Worm (Caenorhabditis elegans) whole organism, late embryonic: ENCODE measurements around the gene dnj-10.

Experiments used
- F13H6.1 ChIP-seq: sonication (generic microtip); optimal IDR thresholded peaks from 2 replicates; lab custom pipeline; 2016; ENCODE audit warnings: missing genetic modification characterization, missing compliant biosample characterization
- K02D7.2 ChIP-seq: sonication (generic microtip); optimal IDR thresholded peaks from 2 replicates; lab custom pipeline; 2017; ENCODE audit warnings: mild to moderate bottlenecking, missing genetic modification characterization, missing compliant biosample characterization
- K09A11.1 ChIP-seq: sonication (generic microtip); optimal IDR thresholded peaks from 2 replicates; lab custom pipeline; 2017; ENCODE audit warnings: antibody characterized with exemption, mild to moderate bottlenecking, missing genetic modification characterization, missing compliant biosample characterization; ENCODE audit not compliant: insufficient read depth
- Y22D7AL.16 ChIP-seq: sonication (generic microtip); optimal IDR thresholded peaks from 2 replicates; lab custom pipeline; 2016; ENCODE audit warnings: missing genetic modification characterization, missing compliant biosample characterization
- ahr-1 ChIP-seq: sonication (generic microtip); optimal IDR thresholded peaks from 2 replicates; lab custom pipeline; 2016; ENCODE audit warnings: missing genetic modification characterization, missing compliant biosample characterization
- ama-1 ChIP-seq: fragments of 150-350 bp; optimal IDR thresholded peaks from 2 replicates; lab custom pipeline; 2014
- ceh-18 ChIP-seq: sonication (generic microtip); optimal IDR thresholded peaks from 2 replicates; lab custom pipeline; 2016; ENCODE audit warnings: missing genetic modification characterization, missing compliant biosample characterization
- ceh-19 ChIP-seq: fragments of 200-800 bp; sonication (Bioruptor generic); optimal IDR thresholded peaks from 2 replicates; lab custom pipeline; 2018; ENCODE audit warnings: mild to moderate bottlenecking, missing genetic modification characterization, missing compliant biosample characterization
- ceh-22 ChIP-seq: sonication (generic microtip); optimal IDR thresholded peaks from 2 replicates; lab custom pipeline; 2017; ENCODE audit warnings: missing biosample characterization, missing genetic modification characterization
- ceh-24 ChIP-seq: sonication (generic microtip); optimal IDR thresholded peaks from 2 replicates; lab custom pipeline; 2016; ENCODE audit warnings: mild to moderate bottlenecking, missing genetic modification characterization, missing compliant biosample characterization
- ceh-45 ChIP-seq: fragments of 200-800 bp; sonication (Bioruptor generic); IDR thresholded peaks from 2 replicates; pipeline ENCODE4 v1.3.6; 2022; ENCODE audit warnings: missing genetic modification reagents, missing genetic modification characterization, missing compliant biosample characterization
- ceh-48 ChIP-seq: sonication (generic microtip); optimal IDR thresholded peaks from 2 replicates; lab custom pipeline; 2016; ENCODE audit warnings: missing genetic modification characterization, inconsistent platforms, missing compliant biosample characterization
- ceh-6 ChIP-seq: fragments of 200-800 bp; sonication (Bioruptor generic); optimal IDR thresholded peaks from 2 replicates; lab custom pipeline; 2018; ENCODE audit warnings: mild to moderate bottlenecking, missing genetic modification characterization, missing compliant biosample characterization
- ceh-9 ChIP-seq: sonication (generic microtip); optimal IDR thresholded peaks from 2 replicates; lab custom pipeline; 2016; ENCODE audit warnings: mild to moderate bottlenecking, missing genetic modification characterization, inconsistent platforms, missing compliant biosample characterization
- che-1 ChIP-seq: sonication (generic microtip); optimal IDR thresholded peaks from 2 replicates; lab custom pipeline; 2016; ENCODE audit warnings: mild to moderate bottlenecking, missing genetic modification characterization, missing compliant biosample characterization
- elt-2 ChIP-seq: sonication (generic microtip); optimal IDR thresholded peaks from 2 replicates; lab custom pipeline; 2016; ENCODE audit warnings: missing genetic modification reagents, missing genetic modification characterization, missing compliant biosample characterization
- ets-4 ChIP-seq: sonication (generic microtip); optimal IDR thresholded peaks from 2 replicates; lab custom pipeline; 2016; ENCODE audit warnings: missing genetic modification characterization, missing compliant biosample characterization
- eyg-1 ChIP-seq: sonication (generic microtip); optimal IDR thresholded peaks from 2 replicates; lab custom pipeline; 2016; ENCODE audit warnings: missing genotype, missing genetic modification characterization, missing compliant biosample characterization
- gmeb-2 ChIP-seq: sonication (generic microtip); optimal IDR thresholded peaks from 2 replicates; lab custom pipeline; 2016; ENCODE audit warnings: missing genetic modification characterization, inconsistent platforms, missing compliant biosample characterization
- hlh-30 ChIP-seq: sonication (generic microtip); optimal IDR thresholded peaks from 2 replicates; lab custom pipeline; 2017; ENCODE audit warnings: antibody characterized with exemption, missing genetic modification characterization, missing compliant biosample characterization; ENCODE audit not compliant: insufficient read depth
- lim-6 ChIP-seq: sonication (generic microtip); optimal IDR thresholded peaks from 2 replicates; lab custom pipeline; 2016; ENCODE audit warnings: missing genetic modification characterization, missing compliant biosample characterization
- lin-11 ChIP-seq: fragments of 200-800 bp; sonication (Bioruptor generic); optimal IDR thresholded peaks from 2 replicates; lab custom pipeline; 2018; ENCODE audit warnings: mild to moderate bottlenecking, missing genetic modification characterization, missing compliant biosample characterization
- nfya-1 ChIP-seq: sonication (generic microtip); optimal IDR thresholded peaks from 2 replicates; lab custom pipeline; 2017; ENCODE audit warnings: missing genetic modification characterization, mild to moderate bottlenecking, missing compliant biosample characterization, antibody characterized with exemption, moderate library complexity
- nhr-232 ChIP-seq: sonication (generic microtip); optimal IDR thresholded peaks from 2 replicates; lab custom pipeline; 2016; ENCODE audit warnings: missing genetic modification characterization, missing compliant biosample characterization
- pat-9 ChIP-seq: fragments of 200-800 bp; sonication (Bioruptor generic); optimal IDR thresholded peaks from 2 replicates; lab custom pipeline; 2018; ENCODE audit warnings: mild to moderate bottlenecking, missing genetic modification characterization, moderate library complexity, missing compliant biosample characterization
- pax-1 ChIP-seq: fragments of 150-350 bp; optimal IDR thresholded peaks from 2 replicates; lab custom pipeline; 2014; ENCODE audit warnings: missing biosample characterization, missing genetic modification characterization
- pha-2 ChIP-seq: sonication (generic microtip); optimal IDR thresholded peaks from 2 replicates; lab custom pipeline; 2017; ENCODE audit warnings: mild to moderate bottlenecking, missing genetic modification characterization, missing compliant biosample characterization
- pha-4 ChIP-seq: fragments of 150-350 bp; optimal IDR thresholded peaks from 2 replicates; lab custom pipeline; 2018; ENCODE audit warnings: missing biosample characterization, missing genetic modification reagents, missing genetic modification characterization
- pqm-1 ChIP-seq: sonication (generic microtip); optimal IDR thresholded peaks from 2 replicates; lab custom pipeline; 2016; ENCODE audit warnings: missing genetic modification characterization, missing compliant biosample characterization
- pros-1 ChIP-seq: fragments of 150-350 bp; optimal IDR thresholded peaks from 2 replicates; lab custom pipeline; 2014; ENCODE audit warnings: missing biosample characterization, missing genetic modification reagents, missing genetic modification characterization
- rnt-1 ChIP-seq: sonication (generic microtip); optimal IDR thresholded peaks from 2 replicates; lab custom pipeline; 2016; ENCODE audit warnings: missing genetic modification characterization, missing compliant biosample characterization
- syd-9 ChIP-seq: sonication (generic microtip); optimal IDR thresholded peaks from 2 replicates; lab custom pipeline; 2016; ENCODE audit warnings: mild to moderate bottlenecking, missing genetic modification characterization, moderate library complexity, missing compliant biosample characterization
- tbx-7 ChIP-seq: sonication (generic microtip); optimal IDR thresholded peaks from 2 replicates; lab custom pipeline; 2016; ENCODE audit warnings: missing genotype, missing genetic modification characterization, missing compliant biosample characterization
- unc-3 ChIP-seq, 2 experiments: fragments of 200-800 bp in 1 of 2; sonication (Bioruptor generic) in 1 of 2; sonication (generic microtip) in 1 of 2; conservative IDR thresholded peaks in 1 of 2; optimal IDR thresholded peaks in 1 of 2; 2 replicates each; pipeline versions ENCODE4 v1.3.6 to Lab custom; 2016 to 2022; ENCODE audit warnings: missing compliant biosample characterization in 2 of 2, missing genetic modification characterization in 2 of 2, missing genetic modification reagents in 1 of 2
- unc-42 ChIP-seq: sonication (generic microtip); optimal IDR thresholded peaks from 2 replicates; lab custom pipeline; 2016; ENCODE audit warnings: missing genotype, missing genetic modification characterization, missing compliant biosample characterization
- unc-55 ChIP-seq: sonication (generic microtip); optimal IDR thresholded peaks from 2 replicates; lab custom pipeline; 2017; ENCODE audit warnings: missing biosample characterization, missing genetic modification reagents, missing genetic modification characterization
- zip-5 ChIP-seq: sonication (generic microtip); optimal IDR thresholded peaks from 2 replicates; lab custom pipeline; 2016; ENCODE audit warnings: missing genetic modification characterization, missing compliant biosample characterization

The dnj-10 gene

ce11 chrIII:8597770-8598169, 33.2 kb upstream of the dnj-10 start, which contains the start of gene ztf-30:
ztf-30 (minus strand) TSS chrIII:8597870.
- TF ChIP-seq ceh-48 (tag; lab: Kevin White, UChicago) (no peak), elt-2 (no peak), ceh-45 (GFP tag; lab: Robert Waterston, UW) (no peak)

DNA sequence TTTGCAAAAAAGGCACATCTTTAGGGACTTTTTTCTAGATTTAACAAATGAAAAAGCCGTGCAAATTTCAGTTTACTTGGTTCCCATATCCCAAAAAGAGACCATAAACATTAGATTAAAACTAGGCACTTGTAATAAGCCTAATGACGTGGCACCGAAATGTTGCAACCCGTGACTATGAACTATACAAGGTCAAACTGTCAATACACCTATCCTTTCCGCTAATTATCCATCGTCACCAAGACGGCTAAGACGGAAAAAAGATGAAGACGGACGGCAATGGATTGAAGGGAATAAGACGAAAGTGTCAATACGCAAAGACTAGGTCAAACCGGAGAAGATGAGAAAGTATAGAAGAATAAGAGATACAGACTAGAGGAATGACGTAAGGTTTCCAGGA, 32.0 kb upstream of the dnj-10 start:
- TF ChIP-seq ceh-18 (tag; lab: Kevin White, UChicago): no peak
- no peak for TF ChIP-seq pha-2
- no peak for TF ChIP-seq lin-11 (tag; lab: Kevin White, UChicago)
- no peak for TF ChIP-seq ceh-48 (tag; lab: Kevin White, UChicago)
- no peak for TF ChIP-seq syd-9 (tag; lab: Kevin White, UChicago)
- TF ChIP-seq unc-55: no peak
- no peak for TF ChIP-seq ahr-1 (tag; lab: Kevin White, UChicago)
- no peak for TF ChIP-seq gmeb-2 (tag; lab: Kevin White, UChicago)
- TF ChIP-seq ceh-9 (tag; lab: Kevin White, UChicago): no peak
- TF ChIP-seq Y22D7AL.16 (tag; lab: Kevin White, UChicago): no peak
- no peak for TF ChIP-seq ets-4 (tag; lab: Kevin White, UChicago)
- no peak for TF ChIP-seq ceh-19
- no peak for TF ChIP-seq unc-3 (GFP tag; conservative IDR thresholded peaks at IDR 0.05; lab: Robert Waterston, UW)
- TF ChIP-seq unc-3 (tag; optimal IDR thresholded peaks at IDR 0.05; lab: Kevin White, UChicago): no peak
- no peak for TF ChIP-seq eyg-1 (tag; lab: Kevin White, UChicago)

ce11 chrIII:8602148-8602547, 28.8 kb upstream of the dnj-10 start:
- no peak for TF ChIP-seq pqm-1 (tag; lab: Kevin White, UChicago)
- TF ChIP-seq che-1 (tag; lab: Kevin White, UChicago): no peak
- no peak for TF ChIP-seq elt-2
- TF ChIP-seq lin-11 (tag; lab: Kevin White, UChicago): no peak
- TF ChIP-seq F13H6.1 (tag; lab: Kevin White, UChicago): no peak
- TF ChIP-seq pat-9 (tag; lab: Kevin White, UChicago): no peak
- TF ChIP-seq K09A11.1 (tag; lab: Kevin White, UChicago): no peak
- TF ChIP-seq Y22D7AL.16 (tag; lab: Kevin White, UChicago): no peak
- no peak for TF ChIP-seq ahr-1 (tag; lab: Kevin White, UChicago)
- TF ChIP-seq syd-9 (tag; lab: Kevin White, UChicago): no peak
- no peak for TF ChIP-seq ama-1 (lab: Kevin White, UChicago)
- no peak for TF ChIP-seq pha-4
- no peak for TF ChIP-seq zip-5 (tag; lab: Kevin White, UChicago)
- TF ChIP-seq ceh-24 (tag; lab: Kevin White, UChicago): no peak
- TF ChIP-seq eyg-1 (tag; lab: Kevin White, UChicago): no peak
- no peak for TF ChIP-seq nfya-1 (tag; lab: Kevin White, UChicago)
- no peak for TF ChIP-seq unc-42 (tag; lab: Kevin White, UChicago)
- TF ChIP-seq ceh-22 (tag; lab: Kevin White, UChicago): no peak
- no peak for TF ChIP-seq lim-6 (tag; lab: Kevin White, UChicago)
- TF ChIP-seq, all 69 proteins: peak for 0

ce11 chrIII:8605532-8605931, 25.4 kb upstream of the dnj-10 start, which contains the start of gene C06E1.1:
C06E1.1 (plus strand) TSS chrIII:8605832.
- no peak for TF ChIP-seq unc-42 (tag; lab: Kevin White, UChicago)
- TF ChIP-seq che-1 (tag; lab: Kevin White, UChicago): no peak
- no peak for TF ChIP-seq pha-2
- no peak for TF ChIP-seq ceh-6 (GFP tag; lab: Kevin White, UChicago)
- TF ChIP-seq lim-6 (tag; lab: Kevin White, UChicago): no peak
- no peak for TF ChIP-seq hlh-30
- no peak for TF ChIP-seq rnt-1 (tag; lab: Kevin White, UChicago)
- no peak for TF ChIP-seq F13H6.1 (tag; lab: Kevin White, UChicago)
- no peak for TF ChIP-seq K02D7.2
- TF ChIP-seq pax-1 (tag; lab: Kevin White, UChicago): no peak
- no peak for TF ChIP-seq tbx-7 (tag; lab: Kevin White, UChicago)
- TF ChIP-seq nhr-232: no peak
- no peak for TF ChIP-seq Y22D7AL.16 (tag; lab: Kevin White, UChicago)
- no peak for TF ChIP-seq pros-1 (tag; lab: Kevin White, UChicago)
